Worm (Caenorhabditis elegans) whole organism, L4/young adult: ENCODE measurements around the gene mai-1.

ENCODE experiments used
- W03F9.2 ChIP-seq: fragments of 150-350 bp; optimal IDR thresholded peaks from 2 replicates; lab custom pipeline; 2014; ENCODE audit warnings: missing biosample characterization, missing genetic modification characterization
- dao-5 ChIP-seq: sonication (generic microtip); optimal IDR thresholded peaks from 2 replicates; lab custom pipeline; 2016; ENCODE audit warnings: missing genotype, missing genetic modification characterization, moderate library complexity, missing compliant biosample characterization
- him-1 ChIP-seq: sonication (generic microtip); optimal IDR thresholded peaks from 2 replicates; lab custom pipeline; 2016; ENCODE audit warnings: missing genotype, missing genetic modification reagents, missing genetic modification characterization, missing compliant biosample characterization

Gene mai-1

DNA sequence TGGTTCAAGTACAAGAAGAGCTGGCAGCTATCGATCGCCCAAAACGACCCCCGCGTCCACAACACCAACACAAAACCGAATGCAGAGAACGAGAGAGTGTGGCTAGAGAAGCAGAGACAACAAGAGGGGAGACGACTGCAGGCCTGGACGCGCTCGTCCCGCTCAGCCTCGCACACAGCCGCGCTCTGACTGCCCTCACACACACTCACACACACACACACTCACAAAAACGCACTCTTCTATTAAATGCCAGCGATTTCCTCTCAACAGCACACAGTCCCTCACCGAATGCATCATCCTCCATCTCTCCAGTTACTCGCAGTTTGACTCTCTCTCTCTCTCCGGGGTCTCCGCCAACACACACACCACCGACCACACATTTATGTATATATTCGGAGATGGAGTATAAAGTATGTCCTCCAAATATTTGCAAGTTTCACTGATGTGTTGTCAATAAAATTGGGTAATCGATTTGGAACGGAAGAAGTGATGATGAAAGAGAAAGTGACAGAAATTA is 11.3 kb upstream of the mai-1 start:
- TF ChIP-seq W03F9.2 (tag; lab: Kevin White, UChicago) = peak; percentile 75
- no peak for TF ChIP-seq dao-5 (tag; lab: Kevin White, UChicago)
- TF ChIP-seq him-1 (tag; lab: Kevin White, UChicago) = peak; percentile 94

DNA sequence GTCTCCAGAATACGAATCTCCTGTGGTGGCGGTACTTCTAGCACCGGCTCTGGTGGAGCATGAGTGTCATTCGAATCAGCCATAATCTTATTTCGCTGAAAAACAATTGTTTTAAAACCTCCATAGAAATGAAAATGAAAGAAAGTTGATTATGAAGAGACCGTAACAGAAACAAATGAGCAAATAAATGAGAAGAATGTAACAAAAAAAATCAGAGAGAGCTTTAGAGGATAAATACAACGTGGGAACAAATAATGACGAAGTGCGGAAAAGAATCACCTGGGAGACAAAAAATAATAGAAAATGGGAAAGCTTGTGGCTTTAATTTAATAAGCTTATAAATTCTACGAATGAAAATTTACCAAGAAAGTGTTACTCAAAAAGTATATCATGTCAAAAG is 10.6 kb upstream of the mai-1 start, which contains the start of gene spc-1:
spc-1 (minus strand) TSS at position 101 of the 400 bp plus-strand sequence.
- no peak for TF ChIP-seq him-1 (tag; lab: Kevin White, UChicago)
- TF ChIP-seq W03F9.2 (tag; lab: Kevin White, UChicago) = no peak
- TF ChIP-seq dao-5 (tag; lab: Kevin White, UChicago) = no peak

DNA sequence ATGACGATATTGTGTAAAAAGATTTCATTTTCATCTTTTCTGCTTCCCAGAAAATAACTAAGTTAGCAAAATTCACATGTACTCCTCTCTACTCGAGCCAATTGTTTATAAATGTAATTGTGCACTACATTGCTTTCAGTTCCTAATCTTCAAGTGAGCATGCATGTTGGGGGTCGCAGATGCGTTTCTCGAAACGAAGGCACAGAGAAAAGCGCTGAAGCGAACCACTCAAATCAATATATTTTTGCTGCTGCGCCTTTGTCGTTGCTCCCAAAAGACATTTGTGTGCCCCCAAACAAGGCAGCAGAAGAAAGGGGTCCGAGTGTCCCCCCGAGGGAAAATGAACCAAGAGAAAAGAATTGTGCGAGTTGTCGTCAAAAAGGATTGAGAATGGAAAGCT is 9.8 kb upstream of the mai-1 start:
- TF ChIP-seq W03F9.2 (tag; lab: Kevin White, UChicago) = no peak
- TF ChIP-seq him-1 (tag; lab: Kevin White, UChicago) = peak; percentile 77

DNA sequence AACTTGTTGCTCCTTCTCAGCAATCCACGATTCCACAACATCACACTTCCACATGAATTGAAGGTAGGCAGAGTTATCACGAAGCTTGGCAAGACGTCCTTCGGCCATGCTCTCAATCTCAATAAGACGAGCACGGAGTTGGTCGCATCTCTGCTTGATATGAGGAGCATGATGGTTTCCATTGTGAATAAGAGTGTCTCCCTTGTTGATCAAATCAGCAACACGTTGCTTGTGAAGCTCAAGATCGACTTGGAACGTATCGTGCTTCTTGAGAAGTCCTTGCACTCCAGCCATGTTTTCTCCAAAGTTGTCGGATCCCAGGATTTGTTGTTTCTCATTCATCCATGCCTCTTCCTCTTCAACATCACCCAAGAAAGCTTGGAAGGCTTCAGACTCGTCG is 3.2 kb upstream of the mai-1 start:
- TF ChIP-seq dao-5 (tag; lab: Kevin White, UChicago) = no peak
- no peak for TF ChIP-seq W03F9.2 (tag; lab: Kevin White, UChicago)
- TF ChIP-seq him-1 (tag; lab: Kevin White, UChicago) = no peak

DNA sequence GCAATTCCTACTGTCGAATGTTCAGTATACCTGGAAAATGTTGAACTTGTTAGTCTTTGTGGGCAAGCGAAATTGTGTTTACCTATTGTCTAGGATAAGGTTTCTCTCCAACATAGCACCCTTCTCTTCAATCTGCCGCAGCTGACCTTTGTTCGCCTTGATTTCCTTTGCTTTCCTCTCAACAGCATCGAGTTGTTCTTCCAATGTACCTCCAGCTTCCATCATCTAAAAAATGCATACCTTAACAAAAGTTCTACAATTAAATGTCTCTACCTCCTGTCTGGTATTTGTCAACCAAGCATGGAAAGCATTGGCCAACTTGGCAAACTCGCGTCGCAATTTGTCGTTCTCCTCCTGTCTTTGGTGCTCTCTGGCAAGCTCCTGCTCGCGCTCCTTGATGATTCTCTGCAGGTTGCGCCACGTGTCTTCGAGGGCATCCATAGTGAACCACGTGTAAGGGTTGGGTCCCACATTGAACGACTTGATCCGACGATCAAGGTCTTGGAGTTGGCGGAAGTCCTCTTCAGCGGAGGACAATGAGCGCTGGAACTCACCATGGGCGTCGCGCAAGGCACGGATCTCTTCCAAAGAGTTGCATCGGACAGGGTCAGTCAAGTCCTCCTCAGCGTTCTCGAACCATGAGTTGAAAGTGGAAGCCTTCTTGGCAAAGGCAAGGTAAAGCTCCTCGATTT is 2.4 kb upstream of the mai-1 start:
- TF ChIP-seq him-1 (tag; lab: Kevin White, UChicago) (no peak), W03F9.2 (tag; lab: Kevin White, UChicago) (no peak), dao-5 (tag; lab: Kevin White, UChicago) (no peak)

DNA sequence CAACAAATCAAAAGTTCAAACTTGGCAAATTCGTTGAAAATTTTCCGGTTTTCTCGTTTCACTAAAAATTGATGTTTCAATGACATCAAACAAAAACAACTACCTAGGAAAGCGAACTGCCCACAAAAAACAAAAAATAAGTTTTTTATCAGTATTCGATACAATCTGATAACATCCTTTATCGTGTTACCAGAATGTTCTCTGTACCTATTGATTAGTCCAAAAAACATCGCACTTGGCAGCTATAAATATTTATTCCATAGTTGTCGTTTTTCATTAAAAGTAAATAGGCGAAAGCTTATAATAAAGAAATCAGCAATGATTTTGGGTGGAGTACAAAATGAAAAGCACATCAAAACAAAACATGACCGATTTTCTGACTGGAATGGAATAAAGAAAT is 815 bp upstream of the mai-1 start:
- TF ChIP-seq him-1 (tag; lab: Kevin White, UChicago) (no peak), W03F9.2 (tag; lab: Kevin White, UChicago) (no peak), dao-5 (tag; lab: Kevin White, UChicago) (no peak)

DNA sequence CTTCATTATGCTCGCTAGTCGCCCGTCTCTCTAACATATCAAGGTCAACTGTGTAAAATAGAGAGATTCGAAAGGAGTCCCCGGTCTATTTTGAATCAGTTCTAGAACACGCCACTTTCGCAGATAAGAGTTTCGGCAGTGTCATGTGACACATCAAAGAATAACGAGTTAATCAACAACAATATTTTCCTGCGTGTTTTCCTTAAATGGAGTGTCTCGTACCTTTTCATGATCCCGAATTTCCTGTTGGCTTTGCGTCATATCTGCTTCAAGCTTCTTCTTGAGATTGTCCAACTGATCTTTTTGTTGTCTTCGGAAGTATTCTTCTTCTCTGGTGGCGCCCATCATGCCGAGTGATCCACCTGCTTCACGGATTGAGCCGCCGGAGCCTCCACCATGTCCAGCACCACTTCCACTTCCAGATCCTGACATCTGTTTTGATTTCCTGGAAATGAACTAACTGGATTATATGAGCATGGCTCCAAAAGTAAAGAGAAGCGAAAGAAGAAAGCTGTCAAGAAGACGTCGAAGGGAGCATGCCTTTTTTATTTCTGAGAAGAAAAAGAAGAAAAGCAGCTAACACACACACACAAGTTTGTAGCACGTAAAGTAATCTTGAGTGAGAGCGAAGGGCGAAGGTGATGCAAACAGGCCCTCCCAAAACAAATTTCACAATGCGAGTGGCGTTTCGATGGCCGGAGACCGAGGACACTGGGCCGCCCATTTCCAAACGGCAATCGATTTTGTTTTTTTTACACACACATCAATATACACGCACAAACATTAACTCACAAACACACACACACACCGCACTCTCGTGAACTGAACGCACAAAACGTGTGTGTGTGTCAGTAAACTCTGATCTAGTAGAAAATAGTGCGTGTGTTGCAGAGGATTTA is 1.0 kb downstream of the mai-1 start:
- TF ChIP-seq W03F9.2 (tag; lab: Kevin White, UChicago) (peak; percentile 26), dao-5 (tag; lab: Kevin White, UChicago) (no peak), him-1 (tag; lab: Kevin White, UChicago) (no peak)

DNA sequence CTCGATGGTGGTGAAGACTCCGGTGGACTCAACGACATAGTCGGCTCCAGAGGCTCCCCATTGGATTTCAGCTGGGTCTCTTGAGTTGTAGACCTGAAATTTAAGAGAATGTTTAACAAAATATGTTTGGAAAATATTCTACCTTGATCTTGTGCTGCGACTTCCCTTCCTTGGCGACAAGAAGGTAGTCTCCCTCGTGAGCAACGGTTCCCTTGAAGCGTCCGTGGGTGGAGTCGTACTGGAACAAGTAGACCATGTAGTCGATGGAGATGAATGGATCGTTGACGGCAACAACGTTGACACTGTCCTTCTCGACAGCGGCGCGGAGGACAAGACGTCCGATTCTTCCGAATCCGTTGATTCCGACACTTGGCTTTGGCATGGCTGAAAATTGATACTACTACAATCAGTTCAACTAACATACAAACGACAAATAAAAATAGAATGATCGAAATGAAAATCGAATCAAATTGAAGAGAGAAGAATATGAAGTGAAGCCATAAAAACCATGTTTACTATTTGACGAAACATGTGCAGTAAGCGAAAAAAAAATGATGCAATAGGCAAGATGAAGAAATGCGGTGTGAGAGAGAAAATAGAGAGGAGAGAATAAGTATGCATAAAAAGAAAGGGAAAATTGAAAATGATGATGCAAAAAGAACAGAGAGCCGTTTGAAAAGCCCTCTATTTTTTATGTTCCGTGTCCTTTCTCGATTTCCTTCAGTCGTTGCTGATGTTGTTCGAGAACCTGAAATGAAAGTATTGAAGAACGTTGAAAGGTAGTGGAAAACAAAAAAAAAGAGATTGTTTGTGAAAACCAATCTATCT is 1.9 kb downstream of the mai-1 start, which contains the start of gene gpd-2:
gpd-2 (minus strand) TSS at position 384 of the 828 bp plus-strand sequence.
- TF ChIP-seq W03F9.2 (tag; lab: Kevin White, UChicago) (no peak), dao-5 (tag; lab: Kevin White, UChicago) (no peak), him-1 (tag; lab: Kevin White, UChicago) (no peak)

DNA sequence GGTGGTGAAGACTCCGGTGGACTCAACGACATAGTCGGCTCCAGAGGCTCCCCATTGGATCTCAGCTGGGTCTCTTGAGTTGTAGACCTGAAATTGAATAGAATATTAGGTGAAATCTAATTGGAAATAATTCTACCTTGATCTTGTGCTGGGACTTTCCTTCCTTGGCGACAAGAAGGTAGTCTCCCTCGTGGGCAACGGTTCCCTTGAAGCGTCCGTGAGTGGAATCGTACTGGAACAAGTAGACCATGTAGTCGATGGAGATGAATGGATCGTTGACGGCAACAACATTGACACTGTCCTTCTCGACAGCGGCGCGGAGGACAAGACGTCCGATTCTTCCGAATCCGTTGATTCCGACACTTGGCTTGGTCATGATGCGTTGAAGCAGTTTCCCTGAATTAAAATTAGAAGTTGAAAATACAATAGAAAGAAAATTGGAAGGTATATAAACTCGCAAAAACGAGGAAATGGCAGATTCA is 3.4 kb downstream of the mai-1 start, which contains the start of gene gpd-3:
gpd-3 (minus strand) TSS at position 396 of the 482 bp plus-strand sequence.
- TF ChIP-seq W03F9.2 (tag; lab: Kevin White, UChicago) (no peak), him-1 (tag; lab: Kevin White, UChicago) (no peak), dao-5 (tag; lab: Kevin White, UChicago) (no peak)

DNA sequence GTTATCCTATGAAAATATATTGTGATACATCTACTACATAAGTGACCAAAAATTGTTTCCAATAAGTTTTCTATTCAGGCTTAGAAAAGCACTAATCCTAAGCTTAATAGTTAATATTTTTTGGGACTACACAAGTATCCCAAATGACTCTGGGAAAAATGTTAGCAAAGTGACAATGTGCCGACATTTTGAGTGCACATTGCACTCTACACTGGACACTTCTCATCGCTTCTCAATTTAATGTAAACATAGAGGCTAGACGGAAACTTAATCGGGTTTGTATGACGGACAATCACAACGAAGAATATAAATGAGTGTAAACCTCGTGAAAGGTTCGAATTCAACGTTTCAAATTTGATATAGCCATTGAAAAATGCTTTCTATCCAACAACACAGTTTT is 4.7 kb downstream of the mai-1 start:
- TF ChIP-seq him-1 (tag; lab: Kevin White, UChicago) (no peak), W03F9.2 (tag; lab: Kevin White, UChicago) (no peak), dao-5 (tag; lab: Kevin White, UChicago) (no peak)

DNA sequence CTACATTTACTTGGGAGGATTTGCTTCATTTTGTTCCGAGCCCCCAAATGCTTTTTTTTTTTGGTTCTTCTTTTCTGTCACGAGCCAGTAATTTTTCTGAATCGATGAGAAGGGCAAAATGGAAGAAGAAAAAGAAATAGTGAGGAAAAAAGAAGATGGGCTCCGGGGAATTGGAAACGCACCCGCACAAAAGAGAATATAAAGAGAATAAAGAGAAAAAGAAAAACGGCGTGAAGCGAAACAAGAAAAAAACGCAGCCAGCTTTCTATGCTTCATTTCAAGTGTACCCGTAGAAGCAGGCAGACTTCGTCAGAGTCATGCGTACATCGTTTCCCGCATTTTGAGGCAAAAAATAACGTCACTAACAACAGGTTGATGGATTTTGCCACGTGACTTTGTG is 5.3 kb downstream of the mai-1 start:
- no peak for TF ChIP-seq W03F9.2 (tag; lab: Kevin White, UChicago)
- peak; percentile 76 for TF ChIP-seq him-1 (tag; lab: Kevin White, UChicago)
- TF ChIP-seq dao-5 (tag; lab: Kevin White, UChicago) = no peak

DNA sequence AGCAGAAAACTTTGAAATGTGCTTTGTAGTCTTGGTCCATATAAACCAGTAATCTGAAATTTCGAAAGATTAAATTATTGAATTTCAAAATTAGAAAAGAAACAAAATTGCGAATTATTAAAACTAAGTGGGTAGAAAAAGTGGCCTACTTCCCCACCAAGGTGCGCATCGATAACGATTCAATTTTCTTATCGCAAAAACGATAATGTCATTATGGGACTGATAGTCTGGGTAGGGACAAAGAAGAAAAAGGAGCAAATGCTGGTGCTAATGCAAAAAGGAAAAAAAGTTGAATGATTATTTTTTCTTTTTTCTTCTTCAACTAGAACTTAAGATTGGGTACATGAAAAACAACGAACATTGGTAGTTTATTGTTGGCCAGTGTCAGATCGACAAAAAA is 5.8 kb downstream of the mai-1 start, which contains the start of gene gpcp-1:
gpcp-1 (minus strand) TSS at position 53 of the 400 bp plus-strand sequence.
- no peak for TF ChIP-seq W03F9.2 (tag; lab: Kevin White, UChicago)
- no peak for TF ChIP-seq him-1 (tag; lab: Kevin White, UChicago)
- no peak for TF ChIP-seq dao-5 (tag; lab: Kevin White, UChicago)
